Fruit fly (Drosophila melanogaster): ENCODE data around the gene CG4194.

dm6 chrX:2032821-2033436 is 35.5 kb upstream of the CG4194 start:
- TF ChIP-seq CG32121 (GFP tag; IDR thresholded peaks at IDR 0.05): 0 out of 2 replicates have a peak, but pooled peaks have one; percentile 11
- no peak for TF ChIP-seq Pif1B (GFP tag; optimal IDR thresholded peaks at IDR 0.05)
- TF ChIP-seq Ets98B (GFP tag; IDR thresholded peaks at IDR 0.05): no peak; the same call in 1 of the 2 replicates
- TF ChIP-seq CG10348 (GFP tag; IDR thresholded peaks at IDR 0.05): no peak
- TF ChIP-seq CG8301 (tag; optimal IDR thresholded peaks at IDR 0.05): no peak
- no peak for TF ChIP-seq gl (tag; optimal IDR thresholded peaks at IDR 0.05)
- no peak for TF ChIP-seq CG14655 (GFP tag; optimal IDR thresholded peaks at IDR 0.05)
- TF ChIP-seq CG13204 (GFP tag; optimal IDR thresholded peaks at IDR 0.05): no peak
- TF ChIP-seq CG17806 (tag; optimal IDR thresholded peaks at IDR 0.05): no peak
- no peak for TF ChIP-seq CG12605 (GFP tag; IDR thresholded peaks at IDR 0.05)
- no peak for TF ChIP-seq fd96Ca (GFP tag; IDR thresholded peaks at IDR 0.05)
- TF ChIP-seq EcR (GFP tag; optimal IDR thresholded peaks at IDR 0.05): no peak
- no peak for TF ChIP-seq rn (GFP tag; IDR thresholded peaks at IDR 0.05)

Data from whole organism, pupa.